Worm (Caenorhabditis elegans): ENCODE results near the gene ulp-4.

DNA sequence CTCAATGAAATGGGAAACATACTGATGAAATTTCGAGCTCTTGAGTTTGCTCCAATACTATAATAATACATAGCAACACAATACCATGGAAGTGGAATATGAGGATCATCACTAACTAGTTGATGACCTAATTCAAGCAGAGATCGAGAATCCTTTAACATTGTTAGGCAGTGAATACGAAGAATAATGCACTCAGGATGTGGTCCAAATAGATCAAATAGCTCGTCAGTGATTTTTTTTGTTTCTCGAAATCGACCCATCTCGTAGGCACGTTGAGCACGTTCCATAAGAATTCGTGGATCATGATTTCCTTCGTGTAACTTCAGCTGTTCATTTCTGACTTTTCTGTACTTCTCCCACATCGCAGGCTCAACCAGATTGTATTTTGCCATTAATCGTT is 31.2 kb downstream of the ulp-4 start:
- no peak for TF ChIP-seq lsy-2 (tag; optimal IDR thresholded peaks at IDR 0.05)
- no peak for TF ChIP-seq ztf-11 (tag; optimal IDR thresholded peaks at IDR 0.05)
- TF ChIP-seq pha-4 (tag; optimal IDR thresholded peaks at IDR 0.05), result no peak
- TF ChIP-seq snpc-4 (tag; optimal IDR thresholded peaks at IDR 0.05), result no peak
- no peak for TF ChIP-seq nhr-76 (tag; optimal IDR thresholded peaks at IDR 0.05)

All from whole organism, mixed stage, embryonic.